Worm (Caenorhabditis elegans): ENCODE data around the gene F52H3.6.

- TF ChIP-seq skn-1 (tag; optimal IDR thresholded peaks at IDR 0.05) (no peak), ZK546.5 (tag; optimal IDR thresholded peaks at IDR 0.05) (no peak), nhr-111 (GFP tag; optimal IDR thresholded peaks at IDR 0.05) (no peak), ceh-62 (tag; optimal IDR thresholded peaks at IDR 0.05) (no peak), tra-1 (GFP tag; IDR thresholded peaks at IDR 0.05) (no peak), nhr-48 (tag; optimal IDR thresholded peaks at IDR 0.05) (no peak), mdl-1 (tag; optimal IDR thresholded peaks at IDR 0.05) (no peak), nhr-41 (GFP tag; IDR thresholded peaks at IDR 0.05) (no peak), lin-39 (tag; optimal IDR thresholded peaks at IDR 0.05) (no peak), pha-4 (GFP tag; IDR thresholded peaks at IDR 0.05) (no peak), pha-4 (tag; optimal IDR thresholded peaks at IDR 0.05) (no peak), unc-62 (GFP tag; optimal IDR thresholded peaks at IDR 0.05 in 1 of 2) (peak in 1 of 2 experiments; percentile 93), unc-62 (tag; optimal IDR thresholded peaks at IDR 0.05) (no peak), ceh-28 (tag; optimal IDR thresholded peaks at IDR 0.05) (no peak)
Measured at ce11 chrII:10035425-10035824, 7.2 kb upstream of the F52H3.6 start.
